Worm (Caenorhabditis elegans): ENCODE data around the gene cyp-25A4.
"Not testable (repeated sequence)": the region's sequence is repeated elsewhere in the genome, so short reads cannot be mapped to it uniquely, and the experiment has no call there.

The cyp-25A4 gene

ce11 chrIII:3843514-3843913 is 8.4 kb downstream of the cyp-25A4 start, which contains the start of gene C36A4.4:
Gene C36A4.4, minus strand, starts transcription at chrIII:3843614.
- TF ChIP-seq nhr-237, lin-13, elt-3 (tag; optimal IDR thresholded peaks at IDR 0.05): not testable (repeated sequence)

DNA sequence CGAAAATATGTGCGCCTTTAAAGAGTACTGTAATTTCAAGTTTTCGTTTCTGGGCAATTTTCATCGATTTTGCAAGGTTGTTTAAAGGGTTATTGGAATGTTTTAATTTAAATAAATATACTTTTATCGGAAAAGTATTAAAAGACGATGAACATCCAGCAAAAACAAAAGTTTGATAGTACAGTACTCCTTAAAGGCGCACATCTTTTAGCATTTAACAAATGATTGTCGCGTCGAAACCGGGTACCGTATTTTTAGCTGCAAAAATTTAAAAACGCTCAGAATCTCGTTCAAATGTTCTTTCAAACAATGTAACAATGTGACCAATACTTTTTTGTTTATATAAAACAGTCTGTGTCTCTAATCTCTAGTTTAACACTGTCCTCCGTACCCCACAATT is 11.6 kb downstream of the cyp-25A4 start, which contains the start of gene C36A4.11:
Gene C36A4.11 (plus strand): TSS at position 301 of the 400 bp plus-strand sequence.
- TF ChIP-seq mep-1 (tag; optimal IDR thresholded peaks at IDR 0.05); snpc-4 (tag; optimal IDR thresholded peaks at IDR 0.05); bed-3 (GFP tag; optimal IDR thresholded peaks at IDR 0.05): not testable (repeated sequence)

DNA sequence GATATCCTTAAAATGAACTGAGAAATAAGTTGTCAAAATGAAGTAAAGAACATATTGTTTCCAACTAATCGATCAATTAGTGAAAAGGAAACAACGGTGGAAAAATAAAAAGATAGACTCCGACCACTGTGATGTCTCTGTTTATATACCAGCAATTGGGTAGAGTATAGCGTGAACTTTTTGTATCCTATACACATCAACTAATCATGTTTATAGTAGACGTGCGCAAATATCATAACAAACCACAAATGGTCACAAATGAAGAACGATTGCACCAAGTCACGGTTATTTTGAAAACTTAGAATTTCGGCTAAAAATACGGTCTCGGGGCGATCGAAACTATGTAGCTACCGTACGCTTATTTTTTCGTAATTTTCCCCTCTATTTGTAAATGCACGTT is 12.2 kb downstream of the cyp-25A4 start, which contains the start of gene cyp-25A3:
Gene cyp-25A3 (minus strand): TSS at position 101 of the 400 bp plus-strand sequence.
- no peak for TF ChIP-seq nhr-2 (tag; optimal IDR thresholded peaks at IDR 0.05)
- TF ChIP-seq elt-3 (tag; optimal IDR thresholded peaks at IDR 0.05): no peak
- TF ChIP-seq cnd-1 (tag; optimal IDR thresholded peaks at IDR 0.05): no peak
- no peak for TF ChIP-seq lsy-2 (tag; optimal IDR thresholded peaks at IDR 0.05)
- no peak for TF ChIP-seq ham-2 (GFP tag; optimal IDR thresholded peaks at IDR 0.05)
- no peak for TF ChIP-seq unc-39 (tag; optimal IDR thresholded peaks at IDR 0.05)
- no peak for TF ChIP-seq sptf-1 (tag; optimal IDR thresholded peaks at IDR 0.05)
- TF ChIP-seq lin-32 (GFP tag; optimal IDR thresholded peaks at IDR 0.05): no peak
- TF ChIP-seq drap-1 (GFP tag; optimal IDR thresholded peaks at IDR 0.05): no peak
- no peak for TF ChIP-seq elt-1 (tag; optimal IDR thresholded peaks at IDR 0.05; ENCODE audit: borderline replicate concordance, insufficient read depth)

DNA sequence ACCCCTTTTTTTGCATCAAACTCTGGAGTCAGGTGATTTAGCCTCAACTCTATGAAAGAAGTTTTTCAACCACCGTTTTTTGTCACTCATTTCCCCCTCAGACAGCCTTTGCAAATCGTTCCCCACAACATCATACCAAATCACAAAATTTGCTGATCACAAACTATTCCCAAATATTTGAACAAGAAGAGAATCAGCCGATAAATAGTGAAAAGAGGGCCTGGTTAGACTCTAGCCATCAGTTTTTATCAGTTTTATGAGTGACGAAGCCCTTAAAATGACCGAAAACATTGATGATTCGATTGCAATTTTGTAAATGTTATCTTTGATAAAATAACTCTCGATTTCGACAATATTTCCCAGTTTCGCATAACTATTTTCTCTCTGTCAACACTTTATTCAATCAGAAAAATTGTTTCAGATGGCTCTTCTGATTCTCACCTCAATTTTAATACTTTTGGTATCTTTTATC is 17.0 kb downstream of the cyp-25A4 start, which contains the start of gene cyp-25A2:
Gene cyp-25A2 (plus strand): TSS at position 422 of the 472 bp plus-strand sequence.
- no peak for TF ChIP-seq pha-4 (tag; optimal IDR thresholded peaks at IDR 0.05)

- TF ChIP-seq mls-2 (tag; optimal IDR thresholded peaks at IDR 0.05) (no peak), sem-2 (GFP tag; optimal IDR thresholded peaks at IDR 0.05) (no peak), unc-39 (tag; optimal IDR thresholded peaks at IDR 0.05) (no peak), nhr-12 (tag; optimal IDR thresholded peaks at IDR 0.05) (no peak), elt-1 (tag; optimal IDR thresholded peaks at IDR 0.05; ENCODE audit: borderline replicate concordance, insufficient read depth) (no peak), unc-62 (GFP tag; optimal IDR thresholded peaks at IDR 0.05) (no peak), mab-5 (tag; optimal IDR thresholded peaks at IDR 0.05) (no peak)
Measured at ce11 chrIII:3832291-3832690, 19.6 kb downstream of the cyp-25A4 start, which contains the start of gene cyp-25A1. Gene cyp-25A1, plus strand, starts transcription at chrIII:3832591.

DNA sequence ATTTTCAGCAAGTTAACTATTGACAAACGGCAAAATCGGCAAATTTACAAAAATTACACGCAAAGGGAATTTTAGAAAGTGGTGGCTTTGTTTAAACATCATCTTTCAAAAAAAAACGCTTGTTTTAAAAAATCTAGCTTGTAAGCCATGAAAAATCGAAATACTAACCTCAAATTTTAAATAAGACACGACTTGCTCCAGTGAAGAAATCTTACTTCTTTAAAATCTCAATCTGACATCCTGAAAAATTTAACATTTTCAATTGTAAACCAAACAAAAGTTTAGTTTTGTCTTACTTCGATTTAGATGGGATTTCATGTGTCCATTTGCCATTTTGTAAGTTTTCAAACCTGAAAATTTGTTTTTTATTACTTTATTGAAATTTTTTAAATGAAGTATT is 20.1 kb downstream of the cyp-25A4 start:
- TF ChIP-seq lin-32 (GFP tag; optimal IDR thresholded peaks at IDR 0.05) (no peak), sptf-1 (tag; optimal IDR thresholded peaks at IDR 0.05) (no peak), unc-120 (tag; optimal IDR thresholded peaks at IDR 0.05; ENCODE audit: poor library complexity, severe bottlenecking) (no peak), blmp-1 (tag; optimal IDR thresholded peaks at IDR 0.05) (no peak)

- TF ChIP-seq mls-2 (tag; optimal IDR thresholded peaks at IDR 0.05) (no peak), cnd-1 (tag; optimal IDR thresholded peaks at IDR 0.05) (peak; percentile 1), unc-62 (GFP tag; optimal IDR thresholded peaks at IDR 0.05) (no peak), zip-8 (tag; optimal IDR thresholded peaks at IDR 0.05) (peak; percentile 29), nhr-28 (tag; optimal IDR thresholded peaks at IDR 0.05) (no peak)
Measured at ce11 chrIII:3831381-3831780, 20.5 kb downstream of the cyp-25A4 start, which contains the start of gene C36A4.10. Gene C36A4.10, minus strand, starts transcription at chrIII:3831481.

ce11 chrIII:3829105-3829504 is 22.8 kb downstream of the cyp-25A4 start, which contains the start of gene cnnm-5:
Gene cnnm-5, minus strand, starts transcription at chrIII:3829205.
- TF ChIP-seq hlh-1 (tag; optimal IDR thresholded peaks at IDR 0.05): no peak
- TF ChIP-seq unc-120 (tag; optimal IDR thresholded peaks at IDR 0.05; ENCODE audit: poor library complexity, severe bottlenecking): no peak
- TF ChIP-seq ham-2 (GFP tag; optimal IDR thresholded peaks at IDR 0.05): no peak
- no peak for TF ChIP-seq elt-1 (tag; optimal IDR thresholded peaks at IDR 0.05; ENCODE audit: borderline replicate concordance, insufficient read depth)
- no peak for TF ChIP-seq nhr-12 (tag; optimal IDR thresholded peaks at IDR 0.05)
- no peak for TF ChIP-seq nhr-2 (tag; optimal IDR thresholded peaks at IDR 0.05)
- TF ChIP-seq sptf-1 (tag; optimal IDR thresholded peaks at IDR 0.05): no peak
- no peak for TF ChIP-seq pha-4 (tag; optimal IDR thresholded peaks at IDR 0.05)
- TF ChIP-seq nhr-28 (tag; optimal IDR thresholded peaks at IDR 0.05): no peak
